Fruit fly (Drosophila melanogaster) whole organism, embryonic: ENCODE results near the gene CG14883.

Experiments
- CG10543 ChIP-seq: fragments of 200-800 bp; sonication (Bioruptor generic); optimal IDR thresholded peaks from 3 replicates; lab custom pipeline; 2017; ENCODE audit warnings: missing biosample characterization, mild to moderate bottlenecking, missing genetic modification characterization, moderate library complexity
- CG11085 ChIP-seq: fragments of 200-800 bp; sonication (Bioruptor generic); IDR thresholded peaks from 2 replicates; pipeline ENCODE4 v1.3.6; 2022; ENCODE audit warnings: missing biosample characterization, missing genetic modification characterization
- CG11695 ChIP-seq: fragments of 200-800 bp; sonication (Bioruptor generic); IDR thresholded peaks from 3 replicates; pipeline ENCODE4 v1.3.6; 2022; ENCODE audit warnings: missing biosample characterization, missing genetic modification characterization
- CG12104 ChIP-seq: fragments of 200-800 bp; sonication (Bioruptor generic); optimal IDR thresholded peaks from 3 replicates; lab custom pipeline; 2016; ENCODE audit warnings: missing biosample characterization, missing genetic modification characterization
- CG12299 ChIP-seq: fragments of 200-800 bp; sonication (Bioruptor generic); optimal IDR thresholded peaks from 2 replicates; lab custom pipeline; 2018; ENCODE audit warnings: missing biosample characterization, mild to moderate bottlenecking, missing genetic modification characterization
- CG12942 ChIP-seq: fragments of 200-800 bp; sonication (Bioruptor generic); optimal IDR thresholded peaks from 3 replicates; lab custom pipeline; 2016; ENCODE audit warnings: missing biosample characterization, missing genetic modification characterization
- CG13296 ChIP-seq: fragments of 200-800 bp; sonication (Bioruptor generic); optimal IDR thresholded peaks from 3 replicates; lab custom pipeline; 2018; ENCODE audit warnings: missing biosample characterization, mild to moderate bottlenecking, missing genetic modification characterization
- CG1529 ChIP-seq: fragments of 200-800 bp; sonication (Bioruptor generic); optimal IDR thresholded peaks from 3 replicates; lab custom pipeline; 2018; ENCODE audit warnings: missing biosample characterization, missing genetic modification characterization
- CG15514 ChIP-seq: fragments of 200-800 bp; sonication (Bioruptor generic); optimal IDR thresholded peaks from 3 replicates; lab custom pipeline; 2017; ENCODE audit warnings: missing biosample characterization, missing genetic modification characterization, mild to moderate bottlenecking, moderate library complexity, missing genetic modification reagents
- CG16815 ChIP-seq: fragments of 200-800 bp; sonication (Bioruptor generic); optimal IDR thresholded peaks from 3 replicates; lab custom pipeline; 2017; ENCODE audit warnings: missing biosample characterization, mild to moderate bottlenecking, missing genetic modification characterization
- CG16863 ChIP-seq: fragments of 200-800 bp; sonication (Bioruptor generic); optimal IDR thresholded peaks from 3 replicates; lab custom pipeline; 2016; ENCODE audit warnings: missing biosample characterization, missing genetic modification characterization
- CG18619 ChIP-seq: fragments of 200-800 bp; sonication (Bioruptor generic); optimal IDR thresholded peaks from 3 replicates; lab custom pipeline; 2017; ENCODE audit warnings: missing biosample characterization, mild to moderate bottlenecking, missing genetic modification characterization
- CG32532 ChIP-seq: fragments of 200-800 bp; sonication (Bioruptor generic); IDR thresholded peaks from 2 replicates; pipeline ENCODE4 v1.3.6; 2022; ENCODE audit warnings: missing biosample characterization, missing genetic modification characterization
- CG34376 ChIP-seq: fragments of 200-800 bp; sonication (Bioruptor generic); optimal IDR thresholded peaks from 2 replicates; lab custom pipeline; 2018; ENCODE audit warnings: missing biosample characterization, mild to moderate bottlenecking, missing genetic modification characterization
- CG3847 ChIP-seq: fragments of 200-800 bp; sonication (Bioruptor generic); IDR thresholded peaks from 2 replicates; pipeline ENCODE4 v1.3.6; 2022; ENCODE audit warnings: missing biosample characterization, missing genetic modification characterization
- CG4360 ChIP-seq: fragments of 200-800 bp; sonication (Bioruptor generic); IDR thresholded peaks from 2 replicates; pipeline ENCODE4 v1.3.6; 2022; ENCODE audit warnings: missing biosample characterization, missing genetic modification characterization
- CG4730 ChIP-seq: fragments of 200-800 bp; sonication (Bioruptor generic); IDR thresholded peaks from 2 replicates; pipeline ENCODE4 v1.3.6; 2022; ENCODE audit warnings: missing biosample characterization, missing genetic modification characterization
- CG7928 ChIP-seq: fragments of 200-800 bp; sonication (Bioruptor generic); optimal IDR thresholded peaks from 2 replicates; lab custom pipeline; 2017; ENCODE audit warnings: missing biosample characterization, mild to moderate bottlenecking, missing genetic modification characterization
- CG9876 ChIP-seq: fragments of 200-800 bp; sonication (Bioruptor generic); optimal IDR thresholded peaks from 2 replicates; lab custom pipeline; 2016; ENCODE audit warnings: missing biosample characterization, missing genetic modification characterization
- Chrac-16 ChIP-seq: fragments of 200-800 bp; sonication (Bioruptor generic); optimal IDR thresholded peaks from 3 replicates; lab custom pipeline; 2016; ENCODE audit warnings: missing biosample characterization, missing genetic modification characterization
- D ChIP-seq, 2 experiments: fragments of 200-800 bp in 1 of 2; fragments of >200 bp in 1 of 2; sonication (Bioruptor generic) in 1 of 2; optimal IDR thresholded peaks; 2 replicates in 1 of 2; 3 replicates in 1 of 2; lab custom pipeline; 2017; ENCODE audit warnings: mild to moderate bottlenecking in 1 of 2, missing biosample characterization in 1 of 2, missing genetic modification characterization in 1 of 2, missing genetic modification reagents in 1 of 2
- Dip2 ChIP-seq: fragments of 200-800 bp; sonication (Bioruptor generic); IDR thresholded peaks from 2 replicates; pipeline ENCODE4 v1.3.6; 2022; ENCODE audit warnings: missing biosample characterization, missing genetic modification characterization
- E2f1 ChIP-seq: fragments of 200-800 bp; sonication (Bioruptor generic); IDR thresholded peaks from 2 replicates; pipeline ENCODE4 v1.3.6; 2022; ENCODE audit warnings: missing biosample characterization, missing genetic modification characterization
- ERR ChIP-seq: fragments of 200-800 bp; sonication (Bioruptor generic); optimal IDR thresholded peaks from 2 replicates; lab custom pipeline; 2016; ENCODE audit warnings: missing biosample characterization, missing genetic modification characterization
- Fer3 ChIP-seq: fragments of 200-800 bp; sonication (Bioruptor generic); optimal IDR thresholded peaks from 2 replicates; lab custom pipeline; 2018; ENCODE audit warnings: missing biosample characterization, mild to moderate bottlenecking, missing genetic modification characterization, moderate library complexity
- Gug ChIP-seq: fragments of 200-800 bp; sonication (Bioruptor generic); IDR thresholded peaks from 4 replicates; pipeline ENCODE4 v1.3.6; 2022; ENCODE audit warnings: missing biosample characterization, missing genetic modification characterization
- MESR4 ChIP-seq: fragments of 200-800 bp; sonication (Bioruptor generic); optimal IDR thresholded peaks from 2 replicates; lab custom pipeline; 2018; ENCODE audit warnings: missing biosample characterization, mild to moderate bottlenecking, missing genetic modification characterization, moderate library complexity
- Oli ChIP-seq: fragments of 200-800 bp; sonication (Bioruptor generic); optimal IDR thresholded peaks from 2 replicates; lab custom pipeline; 2018; ENCODE audit warnings: missing biosample characterization, mild to moderate bottlenecking, missing genetic modification characterization, moderate library complexity
- PHDP ChIP-seq: fragments of 200-800 bp; sonication (Bioruptor generic); optimal IDR thresholded peaks from 3 replicates; lab custom pipeline; 2018; ENCODE audit warnings: missing biosample characterization, mild to moderate bottlenecking, missing genetic modification characterization, moderate library complexity
- Sin3A ChIP-seq: fragments of >200 bp; optimal IDR thresholded peaks from 2 replicates; lab custom pipeline; 2018
- Six4 ChIP-seq: fragments of 200-800 bp; sonication (Bioruptor generic); optimal IDR thresholded peaks from 2 replicates; lab custom pipeline; 2016; ENCODE audit warnings: missing biosample characterization, missing genetic modification characterization
- Xbp1 ChIP-seq: fragments of 200-800 bp; sonication (Bioruptor generic); optimal IDR thresholded peaks from 3 replicates; lab custom pipeline; 2016; ENCODE audit warnings: missing biosample characterization, mild to moderate bottlenecking, missing genetic modification characterization
- ab ChIP-seq: fragments of 200-800 bp; sonication (Bioruptor generic); optimal IDR thresholded peaks from 2 replicates; lab custom pipeline; 2016; ENCODE audit warnings: missing biosample characterization, missing genetic modification characterization
- ash1 ChIP-seq: fragments of 200-800 bp; sonication (Bioruptor generic); optimal IDR thresholded peaks from 2 replicates; lab custom pipeline; 2018; ENCODE audit warnings: missing biosample characterization, mild to moderate bottlenecking, missing genetic modification characterization
- crp ChIP-seq, 2 experiments: fragments of 200-800 bp; sonication (Bioruptor generic); optimal IDR thresholded peaks; 2 replicates in 1 of 2; 3 replicates in 1 of 2; lab custom pipeline; 2017; ENCODE audit warnings: missing biosample characterization in 2 of 2, missing genetic modification characterization in 2 of 2, mild to moderate bottlenecking in 1 of 2, moderate library complexity in 1 of 2
- dpn ChIP-seq, 2 experiments: fragments of 200-800 bp; sonication (Bioruptor generic); optimal IDR thresholded peaks; 3 replicates each; lab custom pipeline; 2016; ENCODE audit warnings: missing biosample characterization in 2 of 2, missing genetic modification characterization in 2 of 2
- fd96Cb ChIP-seq: fragments of 200-800 bp; sonication (Bioruptor generic); optimal IDR thresholded peaks from 2 replicates; lab custom pipeline; 2018; ENCODE audit warnings: missing biosample characterization, mild to moderate bottlenecking, missing genetic modification characterization, moderate library complexity
- grn ChIP-seq: fragments of 200-800 bp; sonication (Bioruptor generic); optimal IDR thresholded peaks from 3 replicates; lab custom pipeline; 2017; ENCODE audit warnings: missing biosample characterization, missing genetic modification characterization
- gsb ChIP-seq: fragments of 200-800 bp; sonication (Bioruptor generic); IDR thresholded peaks from 2 replicates; pipeline ENCODE4 v1.3.6; 2022; ENCODE audit warnings: missing biosample characterization, missing genetic modification characterization
- h ChIP-seq: fragments of >200 bp; optimal IDR thresholded peaks from 2 replicates; lab custom pipeline; 2017
- hbn ChIP-seq: fragments of 200-800 bp; sonication (Bioruptor generic); IDR thresholded peaks from 2 replicates; pipeline ENCODE4 v1.3.6; 2022; ENCODE audit warnings: missing biosample characterization, missing genetic modification characterization; ENCODE audit not compliant: partially characterized antibody
- kay ChIP-seq: fragments of 200-800 bp; sonication (Bioruptor generic); optimal IDR thresholded peaks from 2 replicates; lab custom pipeline; 2016; ENCODE audit warnings: missing biosample characterization, missing genetic modification characterization
- klu ChIP-seq: fragments of 200-800 bp; sonication (Bioruptor generic); IDR thresholded peaks from 2 replicates; pipeline ENCODE4 v1.3.6; 2022; ENCODE audit warnings: missing biosample characterization, missing genetic modification characterization
- mam ChIP-seq: fragments of 200-800 bp; sonication (Bioruptor generic); optimal IDR thresholded peaks from 3 replicates; lab custom pipeline; 2016; ENCODE audit warnings: missing biosample characterization, missing genetic modification characterization
- nerfin-1 ChIP-seq: fragments of 200-800 bp; sonication (Bioruptor generic); optimal IDR thresholded peaks from 3 replicates; lab custom pipeline; 2019; ENCODE audit warnings: missing biosample characterization, mild to moderate bottlenecking, missing genetic modification characterization, moderate library complexity
- pan ChIP-seq, 4 experiments: fragments of >200 bp in 3 of 4; fragments of 200-800 bp in 1 of 4; sonication (Bioruptor generic) in 1 of 4; optimal IDR thresholded peaks in 3 of 4; IDR thresholded peaks in 1 of 4; 2 replicates each; pipeline versions ENCODE4 v1.3.6 to Lab custom; 2017 to 2022; ENCODE audit warnings: missing biosample characterization in 2 of 4, missing genetic modification characterization in 2 of 4, mixed read lengths in 1 of 4
- run ChIP-seq: fragments of 200-800 bp; sonication (Bioruptor generic); optimal IDR thresholded peaks from 3 replicates; lab custom pipeline; 2018; ENCODE audit warnings: missing biosample characterization, mild to moderate bottlenecking, missing genetic modification characterization
- sisA ChIP-seq: fragments of 200-800 bp; sonication (Bioruptor generic); IDR thresholded peaks from 2 replicates; pipeline ENCODE4 v1.3.6; 2022; ENCODE audit warnings: missing biosample characterization, missing genetic modification characterization
- slou ChIP-seq: fragments of 200-800 bp; sonication (Bioruptor generic); optimal IDR thresholded peaks from 3 replicates; lab custom pipeline; 2016; ENCODE audit warnings: missing biosample characterization, missing genetic modification characterization
- vfl ChIP-seq: fragments of 200-800 bp; sonication (Bioruptor generic); optimal IDR thresholded peaks from 2 replicates; lab custom pipeline; 2016; ENCODE audit warnings: missing biosample characterization, missing genetic modification characterization

The CG14883 gene

dm6 chr3R:16432665-16433065 lies 23.2 kb upstream of the CG14883 start, which contains the start of gene Fntb (continued):
- TF ChIP-seq Six4 (GFP tag; lab: Kevin White, UChicago) (peak; percentile 62), Gug (GFP tag; lab: Robert Waterston, UW) (peak; percentile 38; the same call in 1 of the 4 replicates), CG3847 (GFP tag; lab: Robert Waterston, UW) (peak; percentile 76), klu (GFP tag; lab: Robert Waterston, UW) (peak; percentile 42; the same call in 1 of the 2 replicates), MESR4 (GFP tag; lab: Kevin White, UChicago) (no peak), vfl (GFP tag; lab: Kevin White, UChicago) (peak; percentile 29), CG34376 (GFP tag; lab: Kevin White, UChicago) (peak; percentile 44), sisA (GFP tag; lab: Robert Waterston, UW) (peak; percentile 66), CG12942 (GFP tag; lab: Kevin White, UChicago) (peak; percentile 57), run (tag; lab: Kevin White, UChicago) (peak; percentile 35), nerfin-1 (tag; lab: Kevin White, UChicago) (peak; percentile 66), Dip2 (no peak), CG11085 (GFP tag; lab: Robert Waterston, UW) (0 out of 2 replicates have a peak, but pooled peaks have one; percentile 15), CG4730 (GFP tag; lab: Robert Waterston, UW) (peak; percentile 20; the same call in 1 of the 2 replicates), CG11695 (peak; percentile 60; the same call in 2 of the 3 replicates), ash1 (no peak), CG12104 (GFP tag; lab: Kevin White, UChicago) (peak; percentile 40), crp (GFP tag; optimal IDR thresholded peaks at IDR 0.05; lab: Kevin White, UChicago) (peak in 1 of 2 experiments; percentile 8), pan (optimal IDR thresholded peaks at IDR 0.05; lab: Kevin White, UChicago) (no peak), pan (GFP tag; optimal IDR thresholded peaks at IDR 0.05 in 1 of 2, IDR thresholded peaks at IDR 0.05 in 1 of 2) (peak in 1 of 2 experiments; percentile 58), CG32532 (GFP tag; lab: Robert Waterston, UW) (peak; percentile 70; the same call in 1 of the 2 replicates), CG16815 (GFP tag; lab: Kevin White, UChicago) (peak; percentile 45), Fer3 (tag; lab: Kevin White, UChicago) (peak; percentile 78), Sin3A (lab: Kevin White, UChicago) (no peak), mam (GFP tag; lab: Kevin White, UChicago) (peak; percentile 46), CG7928 (peak; percentile 5), CG1529 (peak; percentile 38), CG13296 (GFP tag; lab: Kevin White, UChicago) (peak; percentile 69), fd96Cb (peak; percentile 70), dpn (GFP tag; optimal IDR thresholded peaks at IDR 0.05; lab: Kevin White, UChicago) (peak in 1 of 2 experiments; percentile 66), CG18619 (GFP tag; lab: Kevin White, UChicago) (peak; percentile 15), ab (no peak), hbn (GFP tag; lab: Robert Waterston, UW) (no peak), CG12299 (tag; lab: Kevin White, UChicago) (peak; percentile 48), Chrac-16 (GFP tag; lab: Kevin White, UChicago) (peak; percentile 63), CG15514 (GFP tag; lab: Kevin White, UChicago) (peak; percentile 68), h (lab: Kevin White, UChicago) (no peak), gsb (GFP tag; lab: Robert Waterston, UW) (no peak), grn (GFP tag; lab: Kevin White, UChicago) (no peak), PHDP (tag; lab: Kevin White, UChicago) (peak; percentile 81), CG4360 (GFP tag; lab: Robert Waterston, UW) (no peak), CG10543 (peak; percentile 63), E2f1 (peak; percentile 23; the same call in 1 of the 2 replicates), CG16863 (GFP tag; lab: Kevin White, UChicago) (peak; percentile 7), kay (GFP tag; lab: Kevin White, UChicago) (peak; percentile 19), CG9876 (GFP tag; lab: Kevin White, UChicago) (no peak), slou (GFP tag; lab: Kevin White, UChicago) (peak; percentile 12), Xbp1 (GFP tag; lab: Kevin White, UChicago) (peak; percentile 74), ERR (GFP tag; lab: Kevin White, UChicago) (no peak), Oli (peak; percentile 68), D (optimal IDR thresholded peaks at IDR 0.05; lab: Kevin White, UChicago) (no peak), D (GFP tag; optimal IDR thresholded peaks at IDR 0.05; lab: Kevin White, UChicago) (peak; percentile 57)
